Fruit fly (Drosophila melanogaster): ENCODE results near the gene pip.

The pip gene

DNA sequence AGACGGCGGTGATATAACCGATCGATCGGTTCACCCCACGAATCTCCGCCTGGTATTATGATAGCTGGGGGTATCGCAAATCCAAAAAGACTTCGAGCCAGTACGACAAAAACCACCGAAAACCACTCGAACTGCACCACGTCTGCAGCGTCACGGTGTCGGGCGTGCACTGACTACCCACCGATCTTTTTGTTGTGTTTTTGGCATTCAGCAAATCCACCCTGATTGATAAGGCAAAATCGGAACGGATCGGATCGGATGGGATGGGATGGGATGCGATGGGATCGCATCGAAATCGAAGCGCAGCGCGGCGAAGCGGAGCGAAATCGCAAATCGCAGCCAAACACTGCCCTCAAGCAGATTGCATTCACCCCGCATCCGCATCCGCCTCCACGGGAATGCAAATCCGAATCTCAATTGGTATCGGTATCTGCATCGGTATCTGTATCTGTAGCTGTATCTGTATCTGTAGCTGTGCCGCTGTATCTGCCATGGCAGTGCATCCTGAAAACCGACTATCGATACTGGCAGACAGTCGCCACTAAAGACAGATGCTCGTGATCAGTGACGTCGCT, 48.9 kb downstream of the pip start:
- TF ChIP-seq pad (GFP tag; optimal IDR thresholded peaks at IDR 0.05) (no peak), cnc (optimal IDR thresholded peaks at IDR 0.05) (no peak), CG11617 (GFP tag; optimal IDR thresholded peaks at IDR 0.05) (peak; percentile 39), Mnt (GFP tag; optimal IDR thresholded peaks at IDR 0.05) (peak; percentile 52)

DNA sequence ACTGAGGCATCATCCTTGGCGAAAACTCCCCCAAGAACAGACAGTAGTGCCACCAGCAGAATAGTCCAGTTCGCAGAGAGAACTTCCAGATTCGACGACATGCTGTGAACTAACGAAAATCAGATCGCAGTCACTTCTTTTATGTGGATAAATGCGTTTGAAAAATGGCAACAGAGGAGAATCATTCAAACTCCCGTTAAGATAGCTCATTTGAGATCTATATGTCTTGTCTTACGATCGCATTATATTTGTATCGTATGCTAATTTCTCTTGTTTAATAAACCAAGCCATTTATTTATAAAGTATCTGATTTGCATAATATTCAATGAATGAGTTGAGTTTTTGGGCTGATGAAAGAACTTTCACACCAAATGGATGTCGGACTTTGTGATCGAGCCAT, 56.7 kb downstream of the pip start, which contains the start of gene CG14089:
Gene CG14089, minus strand, starts transcription at position 101 of the 400 bp plus-strand sequence.
- TF ChIP-seq tj (GFP tag; optimal IDR thresholded peaks at IDR 0.05) (no peak), Clk (GFP tag; optimal IDR thresholded peaks at IDR 0.05) (no peak), toe (GFP tag; optimal IDR thresholded peaks at IDR 0.05) (no peak), Hr96 (GFP tag; optimal IDR thresholded peaks at IDR 0.05) (no peak), CG5204 (GFP tag; optimal IDR thresholded peaks at IDR 0.05) (no peak), cic (GFP tag; optimal IDR thresholded peaks at IDR 0.05) (no peak), CG7101 (tag; optimal IDR thresholded peaks at IDR 0.05) (no peak), bab1 (GFP tag; optimal IDR thresholded peaks at IDR 0.05) (no peak), CG1620 (GFP tag; optimal IDR thresholded peaks at IDR 0.05) (no peak), CG7045 (GFP tag; optimal IDR thresholded peaks at IDR 0.05) (no peak), Mnt (GFP tag; optimal IDR thresholded peaks at IDR 0.05) (no peak), CG12768 (GFP tag; optimal IDR thresholded peaks at IDR 0.05) (no peak), cnc (optimal IDR thresholded peaks at IDR 0.05) (no peak), CG14711 (tag; optimal IDR thresholded peaks at IDR 0.05) (no peak), CG11617 (GFP tag; optimal IDR thresholded peaks at IDR 0.05) (no peak), ovo (GFP tag; optimal IDR thresholded peaks at IDR 0.05) (no peak), Crg-1 (GFP tag; optimal IDR thresholded peaks at IDR 0.05) (no peak), pad (GFP tag; optimal IDR thresholded peaks at IDR 0.05) (no peak), kay (GFP tag; ENCODE audit: borderline replicate concordance) (no peak)

DNA sequence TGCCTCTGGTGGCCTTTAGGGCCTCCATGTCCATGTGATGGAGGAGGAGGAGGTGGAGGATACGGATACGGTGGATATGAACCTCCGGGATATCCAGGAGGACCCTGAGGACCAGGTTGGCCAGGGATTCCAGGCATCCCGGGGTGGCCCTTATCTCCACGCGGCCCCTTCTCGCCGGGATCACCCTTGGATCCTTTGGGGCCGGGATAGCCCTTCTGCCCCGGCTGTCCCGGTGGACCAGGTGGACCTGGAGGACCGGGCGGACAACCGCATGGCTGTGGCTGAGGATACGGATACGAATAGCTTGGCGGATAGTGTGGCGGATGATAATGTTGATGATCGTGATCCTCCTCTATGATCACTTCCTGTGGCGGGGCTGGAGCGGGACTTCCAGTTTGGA, 57.1 kb downstream of the pip start:
- TF ChIP-seq cnc (optimal IDR thresholded peaks at IDR 0.05) (no peak), pad (GFP tag; optimal IDR thresholded peaks at IDR 0.05) (no peak), CG7101 (tag; optimal IDR thresholded peaks at IDR 0.05) (no peak), CG7045 (GFP tag; optimal IDR thresholded peaks at IDR 0.05) (no peak), cic (GFP tag; optimal IDR thresholded peaks at IDR 0.05) (no peak)

DNA sequence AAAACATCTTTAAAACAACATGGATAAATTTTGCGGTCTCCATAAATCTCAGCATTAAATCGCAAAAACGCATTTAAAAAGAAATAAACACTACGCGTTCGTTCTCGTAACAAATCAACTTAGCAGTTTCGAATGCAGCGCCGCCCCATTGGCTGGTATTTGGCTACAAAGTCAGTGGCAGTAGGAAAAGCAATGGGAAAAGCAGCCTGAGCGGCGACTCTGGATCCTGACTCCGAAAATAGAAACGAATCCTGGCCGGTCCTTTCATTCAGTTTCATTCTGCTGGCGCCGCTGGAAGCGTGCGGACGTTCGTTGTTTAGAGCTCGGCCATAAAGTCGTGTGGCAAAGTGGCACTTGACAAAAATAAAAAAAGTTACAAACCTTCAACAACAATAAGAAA, 61.9 kb downstream of the pip start, which contains the start of gene CG14086:
Gene CG14086, plus strand, starts transcription at position 301 of the 400 bp plus-strand sequence.
- TF ChIP-seq CG1620 (GFP tag; optimal IDR thresholded peaks at IDR 0.05) (no peak), CG5204 (GFP tag; optimal IDR thresholded peaks at IDR 0.05) (no peak), Clk (GFP tag; optimal IDR thresholded peaks at IDR 0.05) (no peak)

DNA sequence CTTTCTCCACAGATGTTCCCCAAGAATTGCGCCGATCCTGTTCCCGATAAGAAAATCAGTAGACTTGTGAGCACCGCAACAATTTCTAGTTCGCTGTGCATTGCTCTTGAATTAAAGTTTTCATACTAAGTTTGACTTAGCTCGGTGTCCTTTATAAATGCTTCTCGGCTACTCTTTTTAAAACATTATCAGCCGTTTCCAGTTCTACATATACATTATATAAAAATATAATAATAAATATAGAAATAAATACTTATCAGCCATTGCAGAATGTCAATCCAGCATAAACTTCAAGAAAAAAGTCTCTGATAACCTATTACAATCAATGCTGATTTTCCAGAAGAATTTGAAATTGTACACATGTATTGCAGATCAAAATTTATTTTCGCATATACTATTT, 66.9 kb downstream of the pip start, which contains the start of gene CG14088:
Gene CG14088, minus strand, starts transcription at position 101 of the 400 bp plus-strand sequence.
- TF ChIP-seq CG12768 (GFP tag; optimal IDR thresholded peaks at IDR 0.05) (no peak), CG14711 (tag; optimal IDR thresholded peaks at IDR 0.05) (no peak), CG5204 (GFP tag; optimal IDR thresholded peaks at IDR 0.05) (no peak), tj (GFP tag; optimal IDR thresholded peaks at IDR 0.05) (no peak), CG33017 (tag; optimal IDR thresholded peaks at IDR 0.05) (no peak), ovo (GFP tag; optimal IDR thresholded peaks at IDR 0.05) (no peak), Crg-1 (GFP tag; optimal IDR thresholded peaks at IDR 0.05) (no peak), bab1 (GFP tag; optimal IDR thresholded peaks at IDR 0.05) (no peak), CG11617 (GFP tag; optimal IDR thresholded peaks at IDR 0.05) (no peak), Clk (GFP tag; optimal IDR thresholded peaks at IDR 0.05) (no peak), CG7101 (tag; optimal IDR thresholded peaks at IDR 0.05) (no peak), CG1620 (GFP tag; optimal IDR thresholded peaks at IDR 0.05) (no peak), Mnt (GFP tag; optimal IDR thresholded peaks at IDR 0.05) (no peak), toe (GFP tag; optimal IDR thresholded peaks at IDR 0.05) (no peak), cic (GFP tag; optimal IDR thresholded peaks at IDR 0.05) (no peak), Hr96 (GFP tag; optimal IDR thresholded peaks at IDR 0.05) (no peak), cnc (optimal IDR thresholded peaks at IDR 0.05) (no peak), CG7045 (GFP tag; optimal IDR thresholded peaks at IDR 0.05) (no peak)

DNA sequence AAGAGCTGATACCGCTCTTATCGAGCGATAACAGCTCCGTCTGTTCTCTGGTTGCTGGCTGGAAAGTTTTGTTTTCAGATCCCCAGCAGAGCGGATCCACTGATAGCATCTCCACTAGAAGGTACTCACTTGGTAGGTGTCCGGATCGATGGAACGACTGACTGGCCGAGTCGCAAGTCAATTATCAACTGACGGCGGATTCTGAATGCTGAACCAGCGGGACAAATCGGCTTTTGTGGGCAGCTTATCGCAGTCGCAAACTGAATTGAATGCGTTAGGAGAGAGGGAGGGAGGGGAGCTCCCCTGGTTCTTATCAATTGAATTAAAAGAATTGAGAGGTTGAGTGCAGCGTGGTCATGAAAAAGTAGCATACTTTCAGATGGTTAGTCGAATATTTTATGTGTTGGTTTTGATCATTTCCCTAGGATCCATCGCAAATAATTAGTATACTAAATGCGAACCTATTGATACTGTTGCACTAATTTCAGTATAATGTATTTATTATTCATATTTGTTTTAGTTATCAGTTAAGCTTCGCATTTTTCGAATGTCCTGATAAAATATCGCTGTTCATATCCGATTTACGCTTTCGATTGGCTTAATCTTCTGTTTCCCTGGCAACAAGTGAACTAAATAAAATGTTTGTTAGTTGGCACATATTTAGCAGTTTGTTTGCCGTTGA, 68.5 kb downstream of the pip start, which contains the start of the genes Aldh7A1 and CG14085:
Gene Aldh7A1, minus strand, starts transcription at position 194 of the 682 bp plus-strand sequence.
Gene CG14085, plus strand, starts transcription at position 632 of the 682 bp plus-strand sequence.
- TF ChIP-seq CG5204 (GFP tag; optimal IDR thresholded peaks at IDR 0.05): peak; percentile 27
- no peak for TF ChIP-seq cnc (optimal IDR thresholded peaks at IDR 0.05)
- TF ChIP-seq Crg-1 (GFP tag; optimal IDR thresholded peaks at IDR 0.05): peak; percentile 11
- TF ChIP-seq CG7045 (GFP tag; optimal IDR thresholded peaks at IDR 0.05): no peak
- TF ChIP-seq toe (GFP tag; optimal IDR thresholded peaks at IDR 0.05): no peak
- peak; percentile 69 for TF ChIP-seq CG12768 (GFP tag; optimal IDR thresholded peaks at IDR 0.05)
- TF ChIP-seq cic (GFP tag; optimal IDR thresholded peaks at IDR 0.05): peak; percentile 55
- peak; percentile 10 for TF ChIP-seq CG14711 (tag; optimal IDR thresholded peaks at IDR 0.05)
- TF ChIP-seq ovo (GFP tag; optimal IDR thresholded peaks at IDR 0.05): no peak
- TF ChIP-seq CG7101 (tag; optimal IDR thresholded peaks at IDR 0.05): peak; percentile 2
- TF ChIP-seq Hr96 (GFP tag; optimal IDR thresholded peaks at IDR 0.05): peak; percentile 24
- TF ChIP-seq tj (GFP tag; optimal IDR thresholded peaks at IDR 0.05): peak; percentile 48
- peak; percentile 8 for TF ChIP-seq pad (GFP tag; optimal IDR thresholded peaks at IDR 0.05)
- peak; percentile 49 for TF ChIP-seq Mnt (GFP tag; optimal IDR thresholded peaks at IDR 0.05)
